Fruit fly (Drosophila melanogaster) whole organism, embryonic: ENCODE measurements around the gene CG46458.

Experiments
- Atf3 ChIP-seq: fragments of 200-800 bp; sonication (Bioruptor generic); optimal IDR thresholded peaks from 3 replicates; lab custom pipeline; 2016; ENCODE audit warnings: missing biosample characterization, missing genetic modification characterization
- CG10654 ChIP-seq: fragments of 200-800 bp; sonication (Bioruptor generic); optimal IDR thresholded peaks from 2 replicates; lab custom pipeline; 2016; ENCODE audit warnings: missing biosample characterization, missing genetic modification characterization
- CG12155 ChIP-seq: fragments of 200-800 bp; sonication (Bioruptor generic); optimal IDR thresholded peaks from 3 replicates; lab custom pipeline; 2016; ENCODE audit warnings: missing biosample characterization, missing genetic modification characterization
- CG12236 ChIP-seq: fragments of 200-800 bp; sonication (Bioruptor generic); optimal IDR thresholded peaks from 2 replicates; lab custom pipeline; 2016; ENCODE audit warnings: missing biosample characterization, missing genetic modification characterization
- CG12299 ChIP-seq: fragments of 200-800 bp; sonication (Bioruptor generic); optimal IDR thresholded peaks from 2 replicates; lab custom pipeline; 2018; ENCODE audit warnings: missing biosample characterization, mild to moderate bottlenecking, missing genetic modification characterization
- CG13296 ChIP-seq: fragments of 200-800 bp; sonication (Bioruptor generic); optimal IDR thresholded peaks from 3 replicates; lab custom pipeline; 2018; ENCODE audit warnings: missing biosample characterization, mild to moderate bottlenecking, missing genetic modification characterization
- CG15479 ChIP-seq: fragments of 200-800 bp; sonication (Bioruptor generic); optimal IDR thresholded peaks from 3 replicates; lab custom pipeline; 2019; ENCODE audit warnings: missing biosample characterization, mild to moderate bottlenecking, missing genetic modification characterization, moderate library complexity
- CG1647 ChIP-seq: fragments of 200-800 bp; sonication (Bioruptor generic); optimal IDR thresholded peaks from 3 replicates; lab custom pipeline; 2016; ENCODE audit warnings: missing biosample characterization, missing genetic modification characterization
- CG17612 ChIP-seq: fragments of 200-800 bp; sonication (Bioruptor generic); IDR thresholded peaks from 2 replicates; pipeline ENCODE4 v1.3.6; 2022; ENCODE audit warnings: missing biosample characterization, missing genetic modification characterization
- CG2712 ChIP-seq: fragments of 200-800 bp; optimal IDR thresholded peaks from 3 replicates; lab custom pipeline; 2019; ENCODE audit warnings: missing biosample characterization, mild to moderate bottlenecking, missing genetic modification characterization, moderate library complexity
- CG30431 ChIP-seq: fragments of 200-800 bp; sonication (Bioruptor generic); optimal IDR thresholded peaks from 2 replicates; lab custom pipeline; 2017; ENCODE audit warnings: missing biosample characterization, missing genetic modification characterization
- CG3281 ChIP-seq: fragments of 200-800 bp; sonication (Bioruptor generic); optimal IDR thresholded peaks from 3 replicates; lab custom pipeline; 2017; ENCODE audit warnings: missing biosample characterization, mild to moderate bottlenecking, missing genetic modification characterization
- CG34422 ChIP-seq: fragments of 200-800 bp; sonication (Bioruptor generic); IDR thresholded peaks from 3 replicates; pipeline ENCODE4 v1.3.6; 2022; ENCODE audit warnings: missing biosample characterization, missing genetic modification characterization
- CG4617 ChIP-seq: fragments of 200-800 bp; sonication (Bioruptor generic); optimal IDR thresholded peaks from 3 replicates; lab custom pipeline; 2016; ENCODE audit warnings: missing biosample characterization, missing genetic modification characterization, borderline replicate concordance
- CG7839 ChIP-seq: fragments of 200-800 bp; sonication (Bioruptor generic); optimal IDR thresholded peaks from 3 replicates; lab custom pipeline; 2018; ENCODE audit warnings: missing biosample characterization, mild to moderate bottlenecking, missing genetic modification characterization, moderate library complexity
- CG8089 ChIP-seq: fragments of 200-800 bp; sonication (Bioruptor generic); optimal IDR thresholded peaks from 3 replicates; lab custom pipeline; 2016; ENCODE audit warnings: missing biosample characterization, missing genetic modification characterization
- CG8765 ChIP-seq: fragments of 200-800 bp; sonication (Bioruptor generic); IDR thresholded peaks from 2 replicates; pipeline ENCODE4 v1.3.6; 2022; ENCODE audit warnings: missing biosample characterization, missing genetic modification characterization
- CG9797 ChIP-seq: fragments of 200-800 bp; sonication (Bioruptor generic); optimal IDR thresholded peaks from 3 replicates; lab custom pipeline; 2018; ENCODE audit warnings: missing biosample characterization, mild to moderate bottlenecking, missing genetic modification characterization
- CoRest ChIP-seq: fragments of 200-800 bp; sonication (Bioruptor generic); optimal IDR thresholded peaks from 3 replicates; lab custom pipeline; 2018; ENCODE audit warnings: missing biosample characterization, mild to moderate bottlenecking, missing genetic modification characterization, moderate library complexity
- Dek ChIP-seq: fragments of 200-800 bp; sonication (Bioruptor generic); optimal IDR thresholded peaks from 3 replicates; lab custom pipeline; 2019; ENCODE audit warnings: missing biosample characterization, mild to moderate bottlenecking, missing genetic modification characterization, moderate library complexity
- Dref ChIP-seq: fragments of 200-800 bp; sonication (Bioruptor generic); IDR thresholded peaks from 2 replicates; pipeline ENCODE4 v1.3.6; 2022; ENCODE audit warnings: missing biosample characterization, missing genetic modification characterization
- E2f2 ChIP-seq: fragments of 200-800 bp; sonication (Bioruptor generic); IDR thresholded peaks from 2 replicates; pipeline ENCODE4 v1.3.6; 2022; ENCODE audit warnings: missing biosample characterization, missing genetic modification characterization
- H15 ChIP-seq: fragments of 200-800 bp; sonication (Bioruptor generic); IDR thresholded peaks from 3 replicates; pipeline ENCODE4 v1.3.6; 2022; ENCODE audit warnings: missing biosample characterization, missing genetic modification characterization
- HLH54F ChIP-seq: fragments of 200-800 bp; sonication (Bioruptor generic); optimal IDR thresholded peaks from 3 replicates; lab custom pipeline; 2016; ENCODE audit warnings: missing biosample characterization, missing genetic modification characterization
- Lpt ChIP-seq: fragments of >200 bp; optimal IDR thresholded peaks from 2 replicates; lab custom pipeline; 2018; ENCODE audit warnings: missing biosample characterization, missing genetic modification characterization
- Max ChIP-seq: fragments of 200-800 bp; sonication (Bioruptor generic); optimal IDR thresholded peaks from 2 replicates; lab custom pipeline; 2016; ENCODE audit warnings: missing biosample characterization, mild to moderate bottlenecking, missing genetic modification characterization
- Meics ChIP-seq: fragments of 200-800 bp; sonication (Bioruptor generic); optimal IDR thresholded peaks from 2 replicates; lab custom pipeline; 2017; ENCODE audit warnings: missing biosample characterization, mild to moderate bottlenecking, missing genetic modification characterization
- NK7.1 ChIP-seq: fragments of 200-800 bp; sonication (Bioruptor generic); optimal IDR thresholded peaks from 3 replicates; lab custom pipeline; 2016; ENCODE audit warnings: missing biosample characterization, missing genetic modification characterization
- Nf-YA ChIP-seq: fragments of 200-800 bp; sonication (Bioruptor generic); IDR thresholded peaks from 2 replicates; pipeline ENCODE4 v1.3.6; 2022; ENCODE audit warnings: missing biosample characterization, missing genetic modification characterization
- PHDP ChIP-seq: fragments of 200-800 bp; sonication (Bioruptor generic); optimal IDR thresholded peaks from 3 replicates; lab custom pipeline; 2018; ENCODE audit warnings: missing biosample characterization, mild to moderate bottlenecking, missing genetic modification characterization, moderate library complexity
- Sin3A ChIP-seq: fragments of >200 bp; optimal IDR thresholded peaks from 2 replicates; lab custom pipeline; 2018
- Sox100B ChIP-seq: fragments of 200-800 bp; sonication (Bioruptor generic); optimal IDR thresholded peaks from 3 replicates; lab custom pipeline; 2018; ENCODE audit warnings: missing biosample characterization, mild to moderate bottlenecking, missing genetic modification characterization
- Sox102F ChIP-seq: fragments of 200-800 bp; sonication (Bioruptor generic); optimal IDR thresholded peaks from 2 replicates; lab custom pipeline; 2018; ENCODE audit warnings: missing biosample characterization, mild to moderate bottlenecking, missing genetic modification characterization, moderate library complexity
- TFAM ChIP-seq: fragments of 200-800 bp; sonication (Bioruptor generic); optimal IDR thresholded peaks from 2 replicates; lab custom pipeline; 2017; ENCODE audit warnings: missing biosample characterization, missing genetic modification characterization, inconsistent platforms
- Vsx1 ChIP-seq: fragments of 200-800 bp; sonication (Bioruptor generic); optimal IDR thresholded peaks from 2 replicates; lab custom pipeline; 2017; ENCODE audit warnings: missing biosample characterization, mild to moderate bottlenecking, missing genetic modification characterization, missing genetic modification reagents
- ac ChIP-seq: fragments of 200-800 bp; sonication (Bioruptor generic); optimal IDR thresholded peaks from 3 replicates; lab custom pipeline; 2017; ENCODE audit warnings: missing biosample characterization, mild to moderate bottlenecking, missing genetic modification characterization
- al ChIP-seq: fragments of 200-800 bp; sonication (Bioruptor generic); IDR thresholded peaks from 2 replicates; pipeline ENCODE4 v1.3.6; 2022; ENCODE audit warnings: missing biosample characterization, missing genetic modification characterization
- ase ChIP-seq: fragments of 200-800 bp; sonication (Bioruptor generic); IDR thresholded peaks from 3 replicates; pipeline ENCODE4 v1.3.6; 2022; ENCODE audit warnings: missing biosample characterization, missing genetic modification characterization
- crol ChIP-seq: fragments of 200-800 bp; sonication (Bioruptor generic); IDR thresholded peaks from 2 replicates; pipeline ENCODE4 v1.3.6; 2022; ENCODE audit warnings: missing biosample characterization, missing genetic modification characterization
- ewg ChIP-seq: fragments of 200-800 bp; sonication (Bioruptor generic); optimal IDR thresholded peaks from 3 replicates; lab custom pipeline; 2017; ENCODE audit warnings: mild to moderate bottlenecking, missing biosample characterization, missing genetic modification reagents, missing genetic modification characterization
- eyg ChIP-seq: fragments of 200-800 bp; sonication (Bioruptor generic); optimal IDR thresholded peaks from 3 replicates; lab custom pipeline; 2016; ENCODE audit warnings: missing biosample characterization, missing genetic modification characterization
- ftz-f1 ChIP-seq: fragments of 200-800 bp; sonication (Bioruptor generic); optimal IDR thresholded peaks from 2 replicates; lab custom pipeline; 2016; ENCODE audit warnings: missing biosample characterization, missing genetic modification characterization
- gfzf ChIP-seq: fragments of 200-800 bp; sonication (Bioruptor generic); optimal IDR thresholded peaks from 2 replicates; lab custom pipeline; 2016; ENCODE audit warnings: missing biosample characterization, mild to moderate bottlenecking, missing genetic modification characterization, moderate library complexity
- hkb ChIP-seq, 2 experiments: fragments of 200-800 bp in 1 of 2; fragments of >200 bp in 1 of 2; sonication (Bioruptor generic) in 1 of 2; IDR thresholded peaks in 1 of 2; optimal IDR thresholded peaks in 1 of 2; 2 replicates each; pipeline versions ENCODE4 v1.3.6 to Lab custom; 2017 to 2022; ENCODE audit warnings: missing biosample characterization in 1 of 2, missing genetic modification characterization in 1 of 2
- lov ChIP-seq, 2 experiments: fragments of 200-800 bp in 1 of 2; fragments of >200 bp in 1 of 2; sonication (Bioruptor generic) in 1 of 2; IDR thresholded peaks in 1 of 2; optimal IDR thresholded peaks in 1 of 2; 2 replicates in 1 of 2; 3 replicates in 1 of 2; pipeline versions ENCODE4 v1.3.6 to Lab custom; 2017 to 2022; ENCODE audit warnings: missing biosample characterization in 1 of 2, missing genetic modification characterization in 1 of 2
- mirr ChIP-seq: fragments of 200-800 bp; sonication (Bioruptor generic); optimal IDR thresholded peaks from 3 replicates; lab custom pipeline; 2018; ENCODE audit warnings: missing biosample characterization, mild to moderate bottlenecking, missing genetic modification characterization
- nerfin-1 ChIP-seq: fragments of 200-800 bp; sonication (Bioruptor generic); optimal IDR thresholded peaks from 3 replicates; lab custom pipeline; 2019; ENCODE audit warnings: missing biosample characterization, mild to moderate bottlenecking, missing genetic modification characterization, moderate library complexity
- pita ChIP-seq: fragments of 200-800 bp; sonication (Bioruptor generic); optimal IDR thresholded peaks from 2 replicates; lab custom pipeline; 2017; ENCODE audit warnings: missing biosample characterization, mild to moderate bottlenecking, missing genetic modification characterization
- seq ChIP-seq: fragments of 200-800 bp; sonication (Bioruptor generic); IDR thresholded peaks from 2 replicates; pipeline ENCODE4 v1.3.6; 2022; ENCODE audit warnings: missing biosample characterization, missing genetic modification characterization
- vvl ChIP-seq: fragments of 200-800 bp; sonication (Bioruptor generic); IDR thresholded peaks from 2 replicates; pipeline ENCODE4 v1.3.6; 2022; ENCODE audit warnings: missing biosample characterization, missing genetic modification characterization
- wdn ChIP-seq: fragments of 200-800 bp; sonication (Bioruptor generic); IDR thresholded peaks from 2 replicates; pipeline ENCODE4 v1.3.6; 2022; ENCODE audit warnings: missing biosample characterization, missing genetic modification characterization
- zfh2 ChIP-seq: fragments of 200-800 bp; sonication (Bioruptor generic); optimal IDR thresholded peaks from 2 replicates; lab custom pipeline; 2016; ENCODE audit warnings: missing biosample characterization, missing genetic modification characterization

Gene CG46458

DNA sequence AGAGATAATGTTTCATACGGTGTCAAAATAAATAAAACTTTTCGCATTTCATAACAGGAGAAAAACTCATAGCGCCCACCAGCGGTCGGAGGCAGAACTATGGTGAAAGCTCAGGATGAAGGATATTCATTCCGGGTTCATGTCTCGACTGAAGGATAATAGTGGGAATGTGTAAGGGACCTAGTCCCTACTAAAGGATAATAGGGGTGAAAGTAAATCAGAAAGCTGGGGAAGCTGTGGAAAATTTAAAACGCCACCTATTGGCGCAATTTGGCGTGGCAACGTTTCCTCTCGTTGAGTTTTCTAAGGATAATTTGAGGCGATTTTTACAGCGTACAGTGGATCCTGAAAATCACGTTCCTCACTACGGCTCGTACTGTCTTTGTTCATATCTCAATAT is 15.1 kb upstream of the CG46458 start (continued):
- no peak for TF ChIP-seq al
- TF ChIP-seq pita (GFP tag; lab: Kevin White, UChicago): peak; percentile 77
- no peak for TF ChIP-seq CG7839 (tag; lab: Kevin White, UChicago)
- peak; percentile 23 for TF ChIP-seq Meics (GFP tag; lab: Kevin White, UChicago)
- no peak for TF ChIP-seq Atf3 (GFP tag; lab: Kevin White, UChicago)
- no peak for TF ChIP-seq CG9797 (GFP tag; lab: Kevin White, UChicago)
- no peak for TF ChIP-seq seq (GFP tag; lab: Robert Waterston, UW)
- TF ChIP-seq CG10654 (GFP tag; lab: Kevin White, UChicago): no peak
- no peak for TF ChIP-seq CG15479 (GFP tag; lab: Kevin White, UChicago)
- no peak for TF ChIP-seq CoRest (tag; lab: Kevin White, UChicago)
- no peak for TF ChIP-seq Max (GFP tag; lab: Kevin White, UChicago)
- no peak for TF ChIP-seq Sin3A
- no peak for TF ChIP-seq CG13296 (GFP tag; lab: Kevin White, UChicago)
- 0 out of 3 replicates have a peak, but pooled peaks have one; percentile 28 for TF ChIP-seq ase (GFP tag; lab: Robert Waterston, UW)
- TF ChIP-seq TFAM (GFP tag; lab: Kevin White, UChicago): no peak
- peak; percentile 23 for TF ChIP-seq CG2712
- no peak for TF ChIP-seq eyg (GFP tag; lab: Kevin White, UChicago)
- no peak for TF ChIP-seq PHDP (tag; lab: Kevin White, UChicago)
- no peak for TF ChIP-seq crol (GFP tag; lab: Robert Waterston, UW)
- no peak for TF ChIP-seq HLH54F (GFP tag; lab: Kevin White, UChicago)
- no peak for TF ChIP-seq lov (optimal IDR thresholded peaks at IDR 0.05; lab: Kevin White, UChicago)
- TF ChIP-seq lov (GFP tag; IDR thresholded peaks at IDR 0.05; lab: Robert Waterston, UW): 0 out of 3 replicates have a peak, but pooled peaks have one; percentile 44
- TF ChIP-seq gfzf (GFP tag; lab: Kevin White, UChicago): no peak
- no peak for TF ChIP-seq ac (GFP tag; lab: Kevin White, UChicago)
- TF ChIP-seq ewg: peak; percentile 33
- TF ChIP-seq CG17612 (GFP tag; lab: Robert Waterston, UW): no peak
- no peak for TF ChIP-seq zfh2 (GFP tag; lab: Kevin White, UChicago)
- TF ChIP-seq Dek (tag; lab: Kevin White, UChicago): no peak
- TF ChIP-seq wdn (GFP tag; lab: Robert Waterston, UW): no peak
- TF ChIP-seq Sox100B (GFP tag; lab: Kevin White, UChicago): no peak
- no peak for TF ChIP-seq Dref (GFP tag; lab: Robert Waterston, UW)
- no peak for TF ChIP-seq CG34422 (GFP tag; lab: Robert Waterston, UW)
- no peak for TF ChIP-seq CG1647 (GFP tag; lab: Kevin White, UChicago)
- TF ChIP-seq CG3281 (GFP tag; lab: Kevin White, UChicago): peak; percentile 26
- no peak for TF ChIP-seq hkb (optimal IDR thresholded peaks at IDR 0.05; lab: Kevin White, UChicago)
- no peak for TF ChIP-seq hkb (GFP tag; IDR thresholded peaks at IDR 0.05; lab: Robert Waterston, UW)
- TF ChIP-seq CG12236 (GFP tag; lab: Kevin White, UChicago): no peak
- TF ChIP-seq Lpt: peak; percentile 99
- TF ChIP-seq CG12155 (GFP tag; lab: Kevin White, UChicago): no peak
- TF ChIP-seq Sox102F: no peak
- TF ChIP-seq Vsx1 (GFP tag; lab: Kevin White, UChicago): no peak
- TF ChIP-seq Nf-YA (GFP tag; lab: Robert Waterston, UW): no peak
- TF ChIP-seq CG8089 (GFP tag; lab: Kevin White, UChicago): no peak
- TF ChIP-seq CG12299 (tag; lab: Kevin White, UChicago): no peak
- no peak for TF ChIP-seq ftz-f1 (GFP tag; lab: Kevin White, UChicago)
- no peak; the same call in 1 of the 2 replicates for TF ChIP-seq E2f2
- no peak for TF ChIP-seq CG4617 (GFP tag; lab: Kevin White, UChicago)
- no peak for TF ChIP-seq CG30431 (GFP tag; lab: Kevin White, UChicago)
- TF ChIP-seq H15 (GFP tag; lab: Robert Waterston, UW): no peak
- no peak for TF ChIP-seq CG8765 (GFP tag; lab: Robert Waterston, UW)
- TF ChIP-seq vvl (GFP tag; lab: Robert Waterston, UW): no peak
- TF ChIP-seq NK7.1: peak; percentile 0
- TF ChIP-seq nerfin-1 (tag; lab: Kevin White, UChicago): no peak
- no peak for TF ChIP-seq mirr
